Worm (Caenorhabditis elegans) whole organism, early embryonic: Measurements from ENCODE around the gene C30B5.17.

Experiments
- B0310.2 ChIP-seq: sonication (generic microtip); optimal IDR thresholded peaks from 2 replicates; lab custom pipeline; 2016; ENCODE audit warnings: mild to moderate bottlenecking, missing genetic modification characterization, missing compliant biosample characterization
- F13C5.2 ChIP-seq: sonication (generic microtip); optimal IDR thresholded peaks from 2 replicates; lab custom pipeline; 2017; ENCODE audit warnings: mild to moderate bottlenecking, missing genetic modification characterization, inconsistent platforms, missing compliant biosample characterization
- aly-1 ChIP-seq: sonication (generic microtip); optimal IDR thresholded peaks from 2 replicates; lab custom pipeline; 2016; ENCODE audit warnings: missing genetic modification characterization, missing compliant biosample characterization
- ceh-13 ChIP-seq: fragments of 200-800 bp; sonication (Bioruptor generic); optimal IDR thresholded peaks from 2 replicates; lab custom pipeline; 2018; ENCODE audit warnings: mild to moderate bottlenecking, missing genetic modification characterization, missing compliant biosample characterization
- pes-1 ChIP-seq: fragments of 200-800 bp; sonication (Bioruptor generic); IDR thresholded peaks from 2 replicates; pipeline ENCODE4 v1.3.6; 2022; ENCODE audit warnings: missing genetic modification reagents, missing genetic modification characterization, missing compliant biosample characterization
- tbx-11 ChIP-seq: fragments of 200-800 bp; sonication (Bioruptor generic); IDR thresholded peaks from 2 replicates; pipeline ENCODE4 v1.3.6; 2022; ENCODE audit warnings: missing genetic modification characterization, missing compliant biosample characterization

ce11 chrII:6173400-6173799, 29.4 kb downstream of the C30B5.17 start, which contains the start of gene F40H3.2:
- TF ChIP-seq F13C5.2 (tag; lab: Kevin White, UChicago) (no peak), tbx-11 (GFP tag; lab: Robert Waterston, UW) (no peak), ceh-13 (GFP tag; lab: Kevin White, UChicago) (no peak), pes-1 (no peak), aly-1 (tag; lab: Kevin White, UChicago) (no peak), B0310.2 (no peak)
